Fruit fly (Drosophila melanogaster) whole organism, embryonic: ENCODE measurements around the gene CG12814.

ENCODE experiments used
- Asciz ChIP-seq: fragments of 200-800 bp; sonication (Bioruptor generic); optimal IDR thresholded peaks from 2 replicates; lab custom pipeline; 2017; ENCODE audit warnings: missing biosample characterization, mild to moderate bottlenecking, missing genetic modification characterization, missing genetic modification reagents
- Atf-2 ChIP-seq: fragments of 200-800 bp; sonication (Bioruptor generic); optimal IDR thresholded peaks from 2 replicates; lab custom pipeline; 2016; ENCODE audit warnings: missing biosample characterization, missing genetic modification characterization
- Atf6 ChIP-seq: fragments of 200-800 bp; sonication (Bioruptor generic); IDR thresholded peaks from 2 replicates; pipeline ENCODE4 v1.3.6; 2022; ENCODE audit warnings: missing biosample characterization, missing genetic modification characterization
- B-H2 ChIP-seq: fragments of 200-800 bp; sonication (Bioruptor generic); optimal IDR thresholded peaks from 2 replicates; lab custom pipeline; 2018; ENCODE audit warnings: missing biosample characterization, mild to moderate bottlenecking, missing genetic modification characterization
- Bgb ChIP-seq: fragments of 200-800 bp; sonication (Bioruptor generic); IDR thresholded peaks from 2 replicates; pipeline ENCODE4 v1.3.6; 2022; ENCODE audit warnings: missing biosample characterization, missing genetic modification characterization; ENCODE audit not compliant: partially characterized antibody
- CG10321 ChIP-seq: fragments of 200-800 bp; sonication (Bioruptor generic); IDR thresholded peaks from 2 replicates; pipeline ENCODE4 v1.3.6; 2022; ENCODE audit warnings: missing biosample characterization, missing genetic modification characterization
- CG10462 ChIP-seq: fragments of 200-800 bp; sonication (Bioruptor generic); optimal IDR thresholded peaks from 2 replicates; lab custom pipeline; 2016; ENCODE audit warnings: missing biosample characterization, missing genetic modification characterization
- CG12391 ChIP-seq: fragments of 200-800 bp; sonication (Bioruptor generic); optimal IDR thresholded peaks from 3 replicates; lab custom pipeline; 2018; ENCODE audit warnings: missing biosample characterization, mild to moderate bottlenecking, missing genetic modification characterization, moderate library complexity
- CG13775 ChIP-seq: fragments of 200-800 bp; sonication (Bioruptor generic); optimal IDR thresholded peaks from 3 replicates; lab custom pipeline; 2017; ENCODE audit warnings: missing biosample characterization, mild to moderate bottlenecking, missing genetic modification characterization
- CG15601 ChIP-seq: fragments of 200-800 bp; sonication (Bioruptor generic); optimal IDR thresholded peaks from 3 replicates; lab custom pipeline; 2019; ENCODE audit warnings: missing biosample characterization, mild to moderate bottlenecking, missing genetic modification characterization, moderate library complexity
- CG17385 ChIP-seq: fragments of 200-800 bp; sonication (Bioruptor generic); optimal IDR thresholded peaks from 3 replicates; lab custom pipeline; 2018; ENCODE audit warnings: missing biosample characterization, mild to moderate bottlenecking, missing genetic modification characterization
- CG17829 ChIP-seq: fragments of 200-800 bp; optimal IDR thresholded peaks from 2 replicates; lab custom pipeline; 2019; ENCODE audit warnings: missing biosample characterization, mild to moderate bottlenecking, missing genetic modification characterization, moderate library complexity
- CG18476 ChIP-seq: fragments of 200-800 bp; sonication (Bioruptor generic); optimal IDR thresholded peaks from 2 replicates; lab custom pipeline; 2016; ENCODE audit warnings: missing biosample characterization, mild to moderate bottlenecking, missing genetic modification characterization
- CG18764 ChIP-seq: fragments of 200-800 bp; sonication (Bioruptor generic); optimal IDR thresholded peaks from 3 replicates; lab custom pipeline; 2016; ENCODE audit warnings: missing biosample characterization, missing genetic modification characterization
- CG2129 ChIP-seq: fragments of 200-800 bp; sonication (Bioruptor generic); IDR thresholded peaks from 2 replicates; pipeline ENCODE4 v1.3.6; 2022; ENCODE audit warnings: missing biosample characterization, missing genetic modification characterization; ENCODE audit not compliant: partially characterized antibody
- CG31365 ChIP-seq: fragments of 200-800 bp; sonication (Bioruptor generic); optimal IDR thresholded peaks from 2 replicates; lab custom pipeline; 2018; ENCODE audit warnings: missing biosample characterization, mild to moderate bottlenecking, missing genetic modification characterization
- CG3847 ChIP-seq: fragments of 200-800 bp; sonication (Bioruptor generic); IDR thresholded peaks from 2 replicates; pipeline ENCODE4 v1.3.6; 2022; ENCODE audit warnings: missing biosample characterization, missing genetic modification characterization
- CG4820 ChIP-seq: fragments of 200-800 bp; sonication (Bioruptor generic); optimal IDR thresholded peaks from 3 replicates; lab custom pipeline; 2016; ENCODE audit warnings: missing biosample characterization, missing genetic modification characterization
- CG7372 ChIP-seq: fragments of 200-800 bp; sonication (Bioruptor generic); IDR thresholded peaks from 2 replicates; pipeline ENCODE4 v1.3.6; 2022; ENCODE audit warnings: missing biosample characterization, missing genetic modification characterization
- CTCF ChIP-seq: fragments of 200-800 bp; sonication (Bioruptor generic); optimal IDR thresholded peaks from 2 replicates; lab custom pipeline; 2017; ENCODE audit warnings: missing biosample characterization, mild to moderate bottlenecking, missing genetic modification characterization, moderate library complexity
- CoRest ChIP-seq: fragments of 200-800 bp; sonication (Bioruptor generic); optimal IDR thresholded peaks from 3 replicates; lab custom pipeline; 2018; ENCODE audit warnings: missing biosample characterization, mild to moderate bottlenecking, missing genetic modification characterization, moderate library complexity
- Dip2 ChIP-seq: fragments of 200-800 bp; sonication (Bioruptor generic); IDR thresholded peaks from 2 replicates; pipeline ENCODE4 v1.3.6; 2022; ENCODE audit warnings: missing biosample characterization, missing genetic modification characterization
- Dp ChIP-seq: fragments of 200-800 bp; sonication (Bioruptor generic); optimal IDR thresholded peaks from 2 replicates; lab custom pipeline; 2018; ENCODE audit warnings: missing biosample characterization, mild to moderate bottlenecking, missing genetic modification characterization, moderate library complexity
- E2f2 ChIP-seq: fragments of 200-800 bp; sonication (Bioruptor generic); IDR thresholded peaks from 2 replicates; pipeline ENCODE4 v1.3.6; 2022; ENCODE audit warnings: missing biosample characterization, missing genetic modification characterization
- H2.0 ChIP-seq: fragments of 200-800 bp; sonication (Bioruptor generic); IDR thresholded peaks from 2 replicates; pipeline ENCODE4 v1.3.6; 2022; ENCODE audit warnings: missing biosample characterization, missing genetic modification characterization
- HmgD ChIP-seq: fragments of 200-800 bp; sonication (Bioruptor generic); optimal IDR thresholded peaks from 3 replicates; lab custom pipeline; 2016; ENCODE audit warnings: missing biosample characterization, missing genetic modification characterization
- Hr78 ChIP-seq, 2 experiments: fragments of 200-800 bp in 1 of 2; fragments of >200 bp in 1 of 2; sonication (Bioruptor generic) in 1 of 2; optimal IDR thresholded peaks; 2 replicates each; lab custom pipeline; 2017 to 2019; ENCODE audit warnings: missing biosample characterization in 2 of 2, missing genetic modification characterization in 2 of 2, mild to moderate bottlenecking in 1 of 2, moderate library complexity in 1 of 2
- Med ChIP-seq: fragments of 200-800 bp; sonication (Bioruptor generic); peaks from one replicate; lab custom pipeline; 2016; ENCODE audit warnings: missing biosample characterization, missing genetic modification characterization, mild to moderate bottlenecking, inconsistent platforms, moderate library complexity
- Sry-β ChIP-seq: fragments of 200-800 bp; sonication (Bioruptor generic); optimal IDR thresholded peaks from 2 replicates; lab custom pipeline; 2018; ENCODE audit warnings: missing biosample characterization, mild to moderate bottlenecking, missing genetic modification characterization, moderate library complexity
- abd-A ChIP-seq: fragments of 200-800 bp; sonication (Bioruptor generic); optimal IDR thresholded peaks from 3 replicates; lab custom pipeline; 2019; ENCODE audit warnings: missing biosample characterization, mild to moderate bottlenecking, missing genetic modification characterization, moderate library complexity
- amos ChIP-seq: fragments of 200-800 bp; sonication (Bioruptor generic); IDR thresholded peaks from 2 replicates; pipeline ENCODE4 v1.3.6; 2022; ENCODE audit warnings: missing biosample characterization, missing genetic modification characterization; ENCODE audit not compliant: partially characterized antibody
- bowl ChIP-seq: fragments of 200-800 bp; sonication (Bioruptor generic); IDR thresholded peaks from 2 replicates; pipeline ENCODE4 v1.3.6; 2022; ENCODE audit warnings: missing biosample characterization, missing genetic modification characterization
- btn ChIP-seq: fragments of 200-800 bp; sonication (Bioruptor generic); optimal IDR thresholded peaks from 2 replicates; lab custom pipeline; 2016; ENCODE audit warnings: missing biosample characterization, missing genetic modification characterization
- da ChIP-seq: fragments of 200-800 bp; sonication (Bioruptor generic); optimal IDR thresholded peaks from 2 replicates; lab custom pipeline; 2016; ENCODE audit warnings: missing biosample characterization, missing genetic modification characterization
- dysf ChIP-seq: fragments of 200-800 bp; sonication (Bioruptor generic); IDR thresholded peaks from 3 replicates; pipeline ENCODE4 v1.3.6; 2022; ENCODE audit warnings: missing biosample characterization, missing genetic modification characterization
- ewg ChIP-seq: fragments of 200-800 bp; sonication (Bioruptor generic); optimal IDR thresholded peaks from 3 replicates; lab custom pipeline; 2017; ENCODE audit warnings: mild to moderate bottlenecking, missing biosample characterization, missing genetic modification reagents, missing genetic modification characterization
- fu2 ChIP-seq: fragments of 200-800 bp; sonication (Bioruptor generic); optimal IDR thresholded peaks from 2 replicates; lab custom pipeline; 2016; ENCODE audit warnings: missing biosample characterization, missing genetic modification characterization
- jigr1 ChIP-seq: fragments of 200-800 bp; sonication (Bioruptor generic); IDR thresholded peaks from 3 replicates; pipeline ENCODE4 v1.3.6; 2022; ENCODE audit warnings: missing biosample characterization, missing genetic modification characterization
- luna ChIP-seq: fragments of 200-800 bp; sonication (Bioruptor generic); optimal IDR thresholded peaks from 2 replicates; lab custom pipeline; 2016; ENCODE audit warnings: missing biosample characterization, missing genetic modification characterization
- nom ChIP-seq: fragments of 200-800 bp; sonication (Bioruptor generic); optimal IDR thresholded peaks from 2 replicates; lab custom pipeline; 2017; ENCODE audit warnings: missing biosample characterization, missing genetic modification characterization, mild to moderate bottlenecking, moderate library complexity, missing genetic modification reagents
- odd ChIP-seq: fragments of 200-800 bp; sonication (Bioruptor generic); optimal IDR thresholded peaks from 2 replicates; lab custom pipeline; 2017; ENCODE audit warnings: missing biosample characterization, mild to moderate bottlenecking, missing genetic modification characterization
- pzg ChIP-seq: fragments of 200-800 bp; sonication (Bioruptor generic); optimal IDR thresholded peaks from 3 replicates; lab custom pipeline; 2018; ENCODE audit warnings: missing biosample characterization, mild to moderate bottlenecking, missing genetic modification characterization, moderate library complexity
- run ChIP-seq: fragments of 200-800 bp; sonication (Bioruptor generic); optimal IDR thresholded peaks from 3 replicates; lab custom pipeline; 2018; ENCODE audit warnings: missing biosample characterization, mild to moderate bottlenecking, missing genetic modification characterization
- salm ChIP-seq: fragments of 200-800 bp; sonication (Bioruptor generic); optimal IDR thresholded peaks from 2 replicates; lab custom pipeline; 2018; ENCODE audit warnings: missing biosample characterization, mild to moderate bottlenecking, missing genetic modification characterization
- seq ChIP-seq: fragments of 200-800 bp; sonication (Bioruptor generic); IDR thresholded peaks from 2 replicates; pipeline ENCODE4 v1.3.6; 2022; ENCODE audit warnings: missing biosample characterization, missing genetic modification characterization
- sqz ChIP-seq: fragments of 200-800 bp; sonication (Bioruptor generic); optimal IDR thresholded peaks from 3 replicates; lab custom pipeline; 2018; ENCODE audit warnings: missing biosample characterization, mild to moderate bottlenecking, missing genetic modification characterization
- tio ChIP-seq: fragments of 200-800 bp; sonication (Bioruptor generic); optimal IDR thresholded peaks from 2 replicates; lab custom pipeline; 2017; ENCODE audit warnings: missing biosample characterization, missing genetic modification characterization, inconsistent platforms
- usp ChIP-seq: fragments of >200 bp; optimal IDR thresholded peaks from 2 replicates; lab custom pipeline; 2017; ENCODE audit warnings: missing biosample characterization, missing genetic modification characterization
- zen ChIP-seq: fragments of 200-800 bp; sonication (Bioruptor generic); optimal IDR thresholded peaks from 3 replicates; lab custom pipeline; 2018; ENCODE audit warnings: missing biosample characterization, mild to moderate bottlenecking, missing genetic modification characterization, moderate library complexity
- zen2 ChIP-seq: fragments of 200-800 bp; sonication (Bioruptor generic); IDR thresholded peaks from 3 replicates; pipeline ENCODE4 v1.3.6; 2022; ENCODE audit warnings: missing biosample characterization, missing genetic modification characterization; ENCODE audit not compliant: partially characterized antibody
- zf30C ChIP-seq: fragments of 200-800 bp; sonication (Bioruptor generic); optimal IDR thresholded peaks from 3 replicates; lab custom pipeline; 2018; ENCODE audit warnings: missing biosample characterization, mild to moderate bottlenecking, missing genetic modification characterization
- zfh2 ChIP-seq: fragments of 200-800 bp; sonication (Bioruptor generic); optimal IDR thresholded peaks from 2 replicates; lab custom pipeline; 2016; ENCODE audit warnings: missing biosample characterization, missing genetic modification characterization

CG12814 gene

dm6 chr3R:10134341-10134668 is 55.1 kb downstream of the CG12814 start (continued):
- no peak for TF ChIP-seq usp (GFP tag; lab: Kevin White, UChicago)
- TF ChIP-seq zen2 (GFP tag; lab: Robert Waterston, UW): no peak
- TF ChIP-seq CG18476 (GFP tag; lab: Kevin White, UChicago): no peak
- TF ChIP-seq CG3847: peak; percentile 68
- no peak for TF ChIP-seq CG13775
- TF ChIP-seq salm (tag; lab: Kevin White, UChicago): no peak
- peak; percentile 11 for TF ChIP-seq CoRest (tag; lab: Kevin White, UChicago)
- TF ChIP-seq ewg (GFP tag; lab: Kevin White, UChicago): no peak
- no peak for TF ChIP-seq zf30C (GFP tag; lab: Kevin White, UChicago)
- TF ChIP-seq Bgb (GFP tag; lab: Robert Waterston, UW): peak; percentile 35; the same call in 1 of the 2 replicates
- TF ChIP-seq Med (GFP tag; lab: Kevin White, UChicago): peak; percentile 99
- peak; percentile 10 for TF ChIP-seq CG17829 (tag; lab: Kevin White, UChicago)
- TF ChIP-seq Hr78 (GFP tag; optimal IDR thresholded peaks at IDR 0.05; lab: Kevin White, UChicago): no peak
- peak; percentile 43 for TF ChIP-seq da (GFP tag; lab: Kevin White, UChicago)
- TF ChIP-seq Atf6 (GFP tag; lab: Robert Waterston, UW): no peak
- TF ChIP-seq pzg (GFP tag; lab: Kevin White, UChicago): peak; percentile 88
- no peak for TF ChIP-seq CG10462 (GFP tag; lab: Kevin White, UChicago)
- TF ChIP-seq Dp (GFP tag; lab: Kevin White, UChicago): peak; percentile 93
- TF ChIP-seq run (tag; lab: Kevin White, UChicago): no peak
- no peak for TF ChIP-seq luna (GFP tag; lab: Kevin White, UChicago)
- no peak for TF ChIP-seq CG10321 (GFP tag; lab: Robert Waterston, UW)
- TF ChIP-seq CG18764 (GFP tag; lab: Kevin White, UChicago): no peak
- no peak for TF ChIP-seq H2.0 (GFP tag; lab: Robert Waterston, UW)
- peak; percentile 41; the same call in 1 of the 2 replicates for TF ChIP-seq amos (GFP tag; lab: Robert Waterston, UW)
- no peak for TF ChIP-seq btn (GFP tag; lab: Kevin White, UChicago)
- TF ChIP-seq dysf (GFP tag; lab: Robert Waterston, UW): 0 out of 3 replicates have a peak, but pooled peaks have one; percentile 27
- TF ChIP-seq E2f2: peak; percentile 95
- no peak for TF ChIP-seq CTCF (GFP tag; lab: Kevin White, UChicago)
- no peak for TF ChIP-seq seq (GFP tag; lab: Robert Waterston, UW)
- no peak for TF ChIP-seq CG2129 (GFP tag; lab: Robert Waterston, UW)
- no peak for TF ChIP-seq Atf-2
- no peak for TF ChIP-seq jigr1 (GFP tag; lab: Robert Waterston, UW)
- TF ChIP-seq CG17385 (GFP tag; lab: Kevin White, UChicago): no peak
- TF ChIP-seq CG15601 (tag; lab: Kevin White, UChicago): peak; percentile 3
- no peak for TF ChIP-seq CG12391 (tag; lab: Kevin White, UChicago)
- TF ChIP-seq Asciz (GFP tag; lab: Kevin White, UChicago): no peak
- no peak for TF ChIP-seq Sry-β (GFP tag; lab: Kevin White, UChicago)
- TF ChIP-seq B-H2 (GFP tag; lab: Kevin White, UChicago): peak; percentile 68
- no peak for TF ChIP-seq CG4820 (GFP tag; lab: Kevin White, UChicago)
- TF ChIP-seq Dip2: no peak
- TF ChIP-seq zen (tag; lab: Kevin White, UChicago): no peak
- no peak for TF ChIP-seq bowl
- TF ChIP-seq odd (GFP tag; lab: Kevin White, UChicago): no peak
- no peak for TF ChIP-seq abd-A
- TF ChIP-seq zfh2 (GFP tag; lab: Kevin White, UChicago): peak; percentile 74
- TF ChIP-seq HmgD (GFP tag; lab: Kevin White, UChicago): no peak
- TF ChIP-seq CG31365 (tag; lab: Kevin White, UChicago): peak; percentile 58
- peak; percentile 53 for TF ChIP-seq fu2 (GFP tag; lab: Kevin White, UChicago)
- TF ChIP-seq tio (GFP tag; lab: Kevin White, UChicago): no peak
- peak; percentile 17 for TF ChIP-seq nom (GFP tag; lab: Kevin White, UChicago)
- no peak for TF ChIP-seq CG7372
- no peak for TF ChIP-seq sqz (GFP tag; lab: Kevin White, UChicago)
